Worm (Caenorhabditis elegans): ENCODE results near the gene F54B11.10.

F54B11.10 gene

ce11 chrX:13584725-13585371 lies 2.9 kb downstream of the F54B11.10 start, which contains the start of gene unc-84:
unc-84 (plus strand) TSS chrX:13584775.
- TF ChIP-seq ztf-4 (tag; optimal IDR thresholded peaks at IDR 0.05) (no peak), unc-39 (tag; optimal IDR thresholded peaks at IDR 0.05) (no peak), blmp-1 (tag; optimal IDR thresholded peaks at IDR 0.05; ENCODE audit: insufficient read depth) (no peak), dmd-4 (tag; optimal IDR thresholded peaks at IDR 0.05) (no peak), nhr-77 (tag; optimal IDR thresholded peaks at IDR 0.05) (no peak), skn-1 (tag; optimal IDR thresholded peaks at IDR 0.05) (no peak), R02D3.7 (tag; optimal IDR thresholded peaks at IDR 0.05) (no peak), ztf-11 (tag; optimal IDR thresholded peaks at IDR 0.05) (no peak), F13H6.1 (tag; optimal IDR thresholded peaks at IDR 0.05) (peak; percentile 1), nhr-6 (tag; optimal IDR thresholded peaks at IDR 0.05) (no peak), fos-1 (tag; optimal IDR thresholded peaks at IDR 0.05) (no peak), lsy-2 (tag; optimal IDR thresholded peaks at IDR 0.05) (no peak), aly-2 (tag; optimal IDR thresholded peaks at IDR 0.05) (no peak), mbf-1 (tag; optimal IDR thresholded peaks at IDR 0.05) (no peak), C34F6.9 (tag; optimal IDR thresholded peaks at IDR 0.05) (peak; percentile 2), elt-3 (tag; optimal IDR thresholded peaks at IDR 0.05) (no peak), unc-55 (GFP tag; optimal IDR thresholded peaks at IDR 0.05) (peak; percentile 9), sem-4 (tag; optimal IDR thresholded peaks at IDR 0.05) (no peak), elt-1 (tag; optimal IDR thresholded peaks at IDR 0.05) (no peak), sma-9 (GFP tag; optimal IDR thresholded peaks at IDR 0.05) (no peak), sma-9 (tag; optimal IDR thresholded peaks at IDR 0.05) (no peak), mdl-1 (tag; optimal IDR thresholded peaks at IDR 0.05) (no peak), Y55F3AM.14 (GFP tag; optimal IDR thresholded peaks at IDR 0.05) (no peak), nhr-10 (tag; optimal IDR thresholded peaks at IDR 0.05) (no peak), unc-62 (GFP tag; optimal IDR thresholded peaks at IDR 0.05) (no peak), ama-1 (optimal IDR thresholded peaks at IDR 0.05) (no peak), nhr-11 (tag; optimal IDR thresholded peaks at IDR 0.05) (no peak), egl-27 (tag; optimal IDR thresholded peaks at IDR 0.05) (no peak), ZK546.5 (tag; optimal IDR thresholded peaks at IDR 0.05) (no peak), nhr-21 (tag; optimal IDR thresholded peaks at IDR 0.05) (no peak), nhr-129 (tag; optimal IDR thresholded peaks at IDR 0.05) (no peak), zag-1 (tag; optimal IDR thresholded peaks at IDR 0.05) (no peak), gmeb-1 (tag; optimal IDR thresholded peaks at IDR 0.05) (peak; percentile 55), peb-1 (tag; optimal IDR thresholded peaks at IDR 0.05) (no peak), nhr-25 (tag; optimal IDR thresholded peaks at IDR 0.05) (no peak), sma-3 (GFP tag; optimal IDR thresholded peaks at IDR 0.05) (no peak)

ce11 chrX:13589735-13590134 lies 7.8 kb downstream of the F54B11.10 start, which contains the start of gene col-9:
col-9 (plus strand) TSS chrX:13590035.
- TF ChIP-seq sma-3 (GFP tag; optimal IDR thresholded peaks at IDR 0.05) (no peak), mbf-1 (tag; optimal IDR thresholded peaks at IDR 0.05) (no peak), alr-1 (tag; optimal IDR thresholded peaks at IDR 0.05) (no peak), nhr-11 (tag; optimal IDR thresholded peaks at IDR 0.05) (no peak), nhr-10 (tag; optimal IDR thresholded peaks at IDR 0.05) (no peak), sma-9 (GFP tag; optimal IDR thresholded peaks at IDR 0.05) (no peak), sma-9 (tag; optimal IDR thresholded peaks at IDR 0.05) (no peak), ztf-11 (tag; optimal IDR thresholded peaks at IDR 0.05) (no peak), ztf-4 (tag; optimal IDR thresholded peaks at IDR 0.05) (no peak), snpc-4 (tag; optimal IDR thresholded peaks at IDR 0.05) (no peak), peb-1 (tag; optimal IDR thresholded peaks at IDR 0.05) (no peak), nhr-129 (tag; optimal IDR thresholded peaks at IDR 0.05) (no peak), nhr-77 (tag; optimal IDR thresholded peaks at IDR 0.05) (no peak), skn-1 (tag; optimal IDR thresholded peaks at IDR 0.05) (no peak), elt-1 (tag; optimal IDR thresholded peaks at IDR 0.05) (no peak), ZK546.5 (tag; optimal IDR thresholded peaks at IDR 0.05) (no peak), nhr-21 (tag; optimal IDR thresholded peaks at IDR 0.05) (no peak), Y55F3AM.14 (GFP tag; optimal IDR thresholded peaks at IDR 0.05) (no peak), mab-5 (tag; optimal IDR thresholded peaks at IDR 0.05) (no peak), egl-27 (tag; optimal IDR thresholded peaks at IDR 0.05) (no peak), sem-4 (tag; optimal IDR thresholded peaks at IDR 0.05) (no peak)

ce11 chrX:13590688-13591087 lies 8.8 kb downstream of the F54B11.10 start:
- no peak for TF ChIP-seq snpc-4 (tag; optimal IDR thresholded peaks at IDR 0.05)
- no peak for TF ChIP-seq fos-1 (tag; optimal IDR thresholded peaks at IDR 0.05)
- no peak for TF ChIP-seq nhr-21 (tag; optimal IDR thresholded peaks at IDR 0.05)
- TF ChIP-seq nhr-11 (tag; optimal IDR thresholded peaks at IDR 0.05) = no peak

Data from whole organism, L2 larva.